Worm (Caenorhabditis elegans) whole organism, L4 larva: ENCODE data around the gene Y53G8AR.9.

Experiments
- aly-2 ChIP-seq: sonication (generic microtip); optimal IDR thresholded peaks from 2 replicates; lab custom pipeline; 2018; ENCODE audit warnings: missing biosample characterization, missing genetic modification characterization
- ama-1 ChIP-seq: fragments of 150-350 bp; optimal IDR thresholded peaks from 2 replicates; lab custom pipeline; 2014; ENCODE audit warnings: inconsistent platforms, mixed read lengths
- ceh-82 ChIP-seq: sonication (generic microtip); optimal IDR thresholded peaks from 2 replicates; lab custom pipeline; 2017; ENCODE audit warnings: missing biosample characterization, missing genetic modification characterization
- dve-1 ChIP-seq: sonication (generic microtip); optimal IDR thresholded peaks from 2 replicates; lab custom pipeline; 2017; ENCODE audit warnings: antibody characterized with exemption, mild to moderate bottlenecking, missing genetic modification characterization, missing compliant biosample characterization; ENCODE audit not compliant: insufficient read depth
- fkh-10 ChIP-seq: fragments of 150-350 bp; optimal IDR thresholded peaks from 2 replicates; lab custom pipeline; 2014; ENCODE audit warnings: missing biosample characterization, missing genetic modification reagents, missing genetic modification characterization
- lin-39 ChIP-seq: fragments of 150-350 bp; optimal IDR thresholded peaks from 2 replicates; lab custom pipeline; 2014; ENCODE audit warnings: missing biosample characterization, missing genetic modification reagents, missing genetic modification characterization
- lir-3 ChIP-seq: sonication (generic microtip); optimal IDR thresholded peaks from 2 replicates; lab custom pipeline; 2016; ENCODE audit warnings: mild to moderate bottlenecking, missing genetic modification characterization, missing compliant biosample characterization
- madf-5 ChIP-seq, 2 experiments: fragments of 200-800 bp; sonication (Bioruptor generic); IDR thresholded peaks; 2 replicates each; pipeline ENCODE4 v1.3.6; 2022; ENCODE audit warnings: missing compliant biosample characterization in 2 of 2, missing genetic modification characterization in 2 of 2
- nhr-237 ChIP-seq: sonication (generic microtip); optimal IDR thresholded peaks from 2 replicates; lab custom pipeline; 2017; ENCODE audit warnings: missing biosample characterization, missing genetic modification characterization
- pha-4 ChIP-seq, 2 experiments: fragments of 150-350 bp in 1 of 2; fragments of 200-800 bp in 1 of 2; sonication (Bioruptor generic) in 1 of 2; IDR thresholded peaks in 1 of 2; optimal IDR thresholded peaks in 1 of 2; 2 replicates each; pipeline versions ENCODE4 v1.3.6 to Lab custom; 2014 to 2022; ENCODE audit warnings: missing genetic modification characterization in 2 of 2, missing genetic modification reagents in 2 of 2, missing biosample characterization in 1 of 2, missing compliant biosample characterization in 1 of 2
- vab-7 ChIP-seq: fragments of 200-800 bp; sonication (Bioruptor generic); IDR thresholded peaks from 2 replicates; pipeline ENCODE4 v1.3.6; 2022; ENCODE audit warnings: missing genetic modification reagents, missing genetic modification characterization, missing compliant biosample characterization

- no peak for TF ChIP-seq pha-4 (GFP tag; IDR thresholded peaks at IDR 0.05; lab: Robert Waterston, UW)
- no peak for TF ChIP-seq pha-4 (tag; optimal IDR thresholded peaks at IDR 0.05; lab: Kevin White, UChicago)
- no peak for TF ChIP-seq ama-1 (lab: Kevin White, UChicago)
- TF ChIP-seq aly-2 (tag; lab: Kevin White, UChicago) = no peak
- TF ChIP-seq vab-7 (GFP tag; lab: Robert Waterston, UW) = no peak
- no peak for TF ChIP-seq madf-5 (GFP tag; IDR thresholded peaks at IDR 0.05; lab: Robert Waterston, UW)
- no peak for TF ChIP-seq nhr-237 (tag; lab: Kevin White, UChicago)
- no peak for TF ChIP-seq dve-1 (tag; lab: Kevin White, UChicago)
- TF ChIP-seq lir-3 (tag; lab: Kevin White, UChicago) = no peak
- no peak for TF ChIP-seq fkh-10
- no peak for TF ChIP-seq lin-39 (tag; lab: Kevin White, UChicago)
- TF ChIP-seq ceh-82 (tag; lab: Kevin White, UChicago) = no peak
Observed at ce11 chrIII:3351672-3352071, 30.6 kb upstream of the Y53G8AR.9 start.
